Worm (Caenorhabditis elegans): ENCODE data around the gene snpc-3.1.
"Not testable (repeated sequence)": the region's sequence is repeated elsewhere in the genome, so short reads cannot be mapped to it uniquely, and the experiment has no call there.

The snpc-3.1 gene

ce11 chrIV:5486208-5486731, at the start of gene snpc-3.1, which contains the start of gene puf-7:
Gene snpc-3.1, minus strand, starts transcription at chrIV:5486258.
Gene puf-7, plus strand, starts transcription at chrIV:5486713.
- not testable (repeated sequence) for TF ChIP-seq tbx-37 (GFP tag; conservative IDR thresholded peaks at IDR 0.05); ets-7 (tag; optimal IDR thresholded peaks at IDR 0.05); sea-1 (GFP tag; conservative IDR thresholded peaks at IDR 0.05)

- TF ChIP-seq B0310.2 (tag; optimal IDR thresholded peaks at IDR 0.05) (no peak), ets-7 (tag; optimal IDR thresholded peaks at IDR 0.05) (no peak), tra-4 (tag; optimal IDR thresholded peaks at IDR 0.05) (no peak), hmg-4 (GFP tag; optimal IDR thresholded peaks at IDR 0.05) (no peak), tbx-11 (GFP tag; IDR thresholded peaks at IDR 0.05) (no peak), hmbx-1 (tag; optimal IDR thresholded peaks at IDR 0.05) (no peak), ama-1 (optimal IDR thresholded peaks at IDR 0.05) (no peak), scrt-1 (GFP tag; IDR thresholded peaks at IDR 0.05) (no peak), tbx-37 (GFP tag; conservative IDR thresholded peaks at IDR 0.05) (no peak)
These were observed 49.7 kb upstream of the snpc-3.1 start for ce11 chrIV:5535780-5536179.

ce11 chrIV:5534596-5534995, 48.5 kb upstream of the snpc-3.1 start:
- TF ChIP-seq tbx-11 (GFP tag; IDR thresholded peaks at IDR 0.05) (no peak), tbx-37 (GFP tag; conservative IDR thresholded peaks at IDR 0.05) (no peak), pes-1 (GFP tag; IDR thresholded peaks at IDR 0.05) (no peak), ceh-36 (tag; optimal IDR thresholded peaks at IDR 0.05) (no peak), tra-4 (tag; optimal IDR thresholded peaks at IDR 0.05) (no peak), B0310.2 (tag; optimal IDR thresholded peaks at IDR 0.05) (no peak), ets-7 (tag; optimal IDR thresholded peaks at IDR 0.05) (no peak)

- TF ChIP-seq pes-1 (GFP tag; IDR thresholded peaks at IDR 0.05), result no peak
- TF ChIP-seq flt-1 (GFP tag; IDR thresholded peaks at IDR 0.05), result no peak
These were observed 47.5 kb upstream of the snpc-3.1 start for ce11 chrIV:5533556-5533955.

- TF ChIP-seq hmbx-1 (tag; optimal IDR thresholded peaks at IDR 0.05) (no peak), tbx-11 (GFP tag; IDR thresholded peaks at IDR 0.05) (no peak), ets-7 (tag; optimal IDR thresholded peaks at IDR 0.05) (no peak), tra-4 (tag; optimal IDR thresholded peaks at IDR 0.05) (no peak), tbx-37 (GFP tag; conservative IDR thresholded peaks at IDR 0.05) (no peak), hnd-1 (tag; optimal IDR thresholded peaks at IDR 0.05) (no peak)
These were observed 44.9 kb upstream of the snpc-3.1 start for ce11 chrIV:5530980-5531379.

- TF ChIP-seq flt-1 (GFP tag; IDR thresholded peaks at IDR 0.05) (no peak), pes-1 (GFP tag; IDR thresholded peaks at IDR 0.05) (no peak), aly-1 (tag; optimal IDR thresholded peaks at IDR 0.05) (no peak), scrt-1 (GFP tag; IDR thresholded peaks at IDR 0.05) (no peak), ama-1 (optimal IDR thresholded peaks at IDR 0.05) (no peak), ceh-36 (tag; optimal IDR thresholded peaks at IDR 0.05) (no peak), B0310.2 (tag; optimal IDR thresholded peaks at IDR 0.05) (no peak), hnd-1 (tag; optimal IDR thresholded peaks at IDR 0.05) (no peak), F13C5.2 (tag; optimal IDR thresholded peaks at IDR 0.05) (no peak), tbx-11 (GFP tag; IDR thresholded peaks at IDR 0.05) (no peak), tra-4 (tag; optimal IDR thresholded peaks at IDR 0.05) (no peak), hmg-4 (GFP tag; optimal IDR thresholded peaks at IDR 0.05) (no peak), sea-1 (GFP tag; conservative IDR thresholded peaks at IDR 0.05) (no peak)
These were observed 42.2 kb upstream of the snpc-3.1 start, which contains the start of gene unc-5 for ce11 chrIV:5528285-5528684. Gene unc-5, minus strand, starts transcription at chrIV:5528338.

- no peak for TF ChIP-seq sea-1 (GFP tag; conservative IDR thresholded peaks at IDR 0.05)
- no peak for TF ChIP-seq F13C5.2 (tag; optimal IDR thresholded peaks at IDR 0.05)
- TF ChIP-seq tbx-11 (GFP tag; IDR thresholded peaks at IDR 0.05), result no peak
- no peak for TF ChIP-seq flt-1 (GFP tag; IDR thresholded peaks at IDR 0.05)
- no peak for TF ChIP-seq ceh-36 (tag; optimal IDR thresholded peaks at IDR 0.05)
- TF ChIP-seq ets-7 (tag; optimal IDR thresholded peaks at IDR 0.05), result no peak
These were observed 40.8 kb upstream of the snpc-3.1 start for ce11 chrIV:5526711-5527383.

ce11 chrIV:5519044-5519443, 33.0 kb upstream of the snpc-3.1 start:
- TF ChIP-seq aly-1 (tag; optimal IDR thresholded peaks at IDR 0.05) (no peak), tbx-37 (GFP tag; conservative IDR thresholded peaks at IDR 0.05) (no peak), ceh-13 (GFP tag; optimal IDR thresholded peaks at IDR 0.05) (no peak), F13C5.2 (tag; optimal IDR thresholded peaks at IDR 0.05) (no peak), pes-1 (GFP tag; IDR thresholded peaks at IDR 0.05) (no peak), hmbx-1 (tag; optimal IDR thresholded peaks at IDR 0.05) (no peak), hmg-4 (GFP tag; optimal IDR thresholded peaks at IDR 0.05) (no peak), ceh-36 (tag; optimal IDR thresholded peaks at IDR 0.05) (no peak), hnd-1 (tag; optimal IDR thresholded peaks at IDR 0.05) (no peak), ets-7 (tag; optimal IDR thresholded peaks at IDR 0.05) (no peak), tra-4 (tag; optimal IDR thresholded peaks at IDR 0.05) (no peak), B0310.2 (tag; optimal IDR thresholded peaks at IDR 0.05) (no peak), scrt-1 (GFP tag; IDR thresholded peaks at IDR 0.05) (no peak)

- TF ChIP-seq ceh-13 (GFP tag; optimal IDR thresholded peaks at IDR 0.05), result no peak
- TF ChIP-seq hmg-4 (GFP tag; optimal IDR thresholded peaks at IDR 0.05), result no peak
- no peak for TF ChIP-seq flt-1 (GFP tag; IDR thresholded peaks at IDR 0.05)
- TF ChIP-seq ets-7 (tag; optimal IDR thresholded peaks at IDR 0.05), result no peak
- no peak for TF ChIP-seq sea-1 (GFP tag; conservative IDR thresholded peaks at IDR 0.05)
- no peak for TF ChIP-seq ama-1 (optimal IDR thresholded peaks at IDR 0.05)
- no peak for TF ChIP-seq tbx-37 (GFP tag; conservative IDR thresholded peaks at IDR 0.05)
- no peak for TF ChIP-seq B0310.2 (tag; optimal IDR thresholded peaks at IDR 0.05)
- TF ChIP-seq scrt-1 (GFP tag; IDR thresholded peaks at IDR 0.05), result no peak
- TF ChIP-seq tra-4 (tag; optimal IDR thresholded peaks at IDR 0.05), result no peak
- TF ChIP-seq hnd-1 (tag; optimal IDR thresholded peaks at IDR 0.05), result no peak
- TF ChIP-seq hmbx-1 (tag; optimal IDR thresholded peaks at IDR 0.05), result no peak
- TF ChIP-seq ceh-36 (tag; optimal IDR thresholded peaks at IDR 0.05), result no peak
- no peak for TF ChIP-seq pes-1 (GFP tag; IDR thresholded peaks at IDR 0.05)
- no peak for TF ChIP-seq aly-1 (tag; optimal IDR thresholded peaks at IDR 0.05)
These were observed 28.7 kb upstream of the snpc-3.1 start for ce11 chrIV:5514789-5515188.
